Fruit fly (Drosophila melanogaster) S2 (cell line): ENCODE data around the gene CG6012.

Experiments used
- CG8478 ChIP-seq: fragments of >200 bp; optimal IDR thresholded peaks from 2 replicates; lab custom pipeline; 2018
- CTCF ChIP-seq, 2 experiments: fragments of >200 bp; optimal IDR thresholded peaks; 2 replicates each; lab custom pipeline; 2018

- TF ChIP-seq CTCF (optimal IDR thresholded peaks at IDR 0.05; lab: Kevin White, UChicago), result no peak
- TF ChIP-seq CG8478 (lab: Kevin White, UChicago), result no peak
Observed at dm6 chr2L:16882372-16882771, 21.1 kb upstream of the CG6012 start.
